Worm (Caenorhabditis elegans) whole organism, early embryonic: ENCODE data around the gene cnnm-3.

Experiments used
- B0310.2 ChIP-seq: sonication (generic microtip); optimal IDR thresholded peaks from 2 replicates; lab custom pipeline; 2016; ENCODE audit warnings: mild to moderate bottlenecking, missing genetic modification characterization, missing compliant biosample characterization
- F13C5.2 ChIP-seq: sonication (generic microtip); optimal IDR thresholded peaks from 2 replicates; lab custom pipeline; 2017; ENCODE audit warnings: mild to moderate bottlenecking, missing genetic modification characterization, inconsistent platforms, missing compliant biosample characterization
- aly-1 ChIP-seq: sonication (generic microtip); optimal IDR thresholded peaks from 2 replicates; lab custom pipeline; 2016; ENCODE audit warnings: missing genetic modification characterization, missing compliant biosample characterization
- ama-1 ChIP-seq: fragments of 150-350 bp; optimal IDR thresholded peaks from 2 replicates; lab custom pipeline; 2014
- ceh-13 ChIP-seq: fragments of 200-800 bp; sonication (Bioruptor generic); optimal IDR thresholded peaks from 2 replicates; lab custom pipeline; 2018; ENCODE audit warnings: mild to moderate bottlenecking, missing genetic modification characterization, missing compliant biosample characterization
- ceh-36 ChIP-seq: sonication (generic microtip); optimal IDR thresholded peaks from 2 replicates; lab custom pipeline; 2016; ENCODE audit warnings: missing genetic modification characterization, inconsistent platforms, missing compliant biosample characterization
- ets-7 ChIP-seq: sonication (generic microtip); optimal IDR thresholded peaks from 2 replicates; lab custom pipeline; 2016; ENCODE audit warnings: missing genotype, missing genetic modification characterization, missing compliant biosample characterization
- flt-1 ChIP-seq: fragments of 200-800 bp; sonication (Bioruptor generic); IDR thresholded peaks from 2 replicates; pipeline ENCODE4 v1.3.6; 2022; ENCODE audit warnings: missing genetic modification characterization, missing compliant biosample characterization
- hmbx-1 ChIP-seq: sonication (generic microtip); optimal IDR thresholded peaks from 2 replicates; lab custom pipeline; 2016; ENCODE audit warnings: mild to moderate bottlenecking, missing genetic modification characterization, missing compliant biosample characterization
- hmg-4 ChIP-seq: fragments of 200-800 bp; sonication (Bioruptor generic); optimal IDR thresholded peaks from 2 replicates; lab custom pipeline; 2018; ENCODE audit warnings: mild to moderate bottlenecking, missing genetic modification characterization, missing compliant biosample characterization
- hnd-1 ChIP-seq: sonication (generic microtip); optimal IDR thresholded peaks from 2 replicates; lab custom pipeline; 2016; ENCODE audit warnings: missing genetic modification characterization, missing compliant biosample characterization
- pes-1 ChIP-seq: fragments of 200-800 bp; sonication (Bioruptor generic); IDR thresholded peaks from 2 replicates; pipeline ENCODE4 v1.3.6; 2022; ENCODE audit warnings: missing genetic modification reagents, missing genetic modification characterization, missing compliant biosample characterization
- scrt-1 ChIP-seq: fragments of 200-800 bp; sonication (Bioruptor generic); IDR thresholded peaks from 2 replicates; pipeline ENCODE4 v1.3.6; 2022; ENCODE audit warnings: missing genetic modification characterization, missing compliant biosample characterization
- sea-1 ChIP-seq: fragments of 200-800 bp; sonication (Bioruptor generic); conservative IDR thresholded peaks from 2 replicates; pipeline ENCODE4 v1.3.6; 2022; ENCODE audit warnings: missing genetic modification characterization, missing compliant biosample characterization
- tbx-11 ChIP-seq: fragments of 200-800 bp; sonication (Bioruptor generic); IDR thresholded peaks from 2 replicates; pipeline ENCODE4 v1.3.6; 2022; ENCODE audit warnings: missing genetic modification characterization, missing compliant biosample characterization
- tbx-37 ChIP-seq: fragments of 200-800 bp; sonication (Bioruptor generic); conservative IDR thresholded peaks from 2 replicates; pipeline ENCODE4 v1.3.6; 2022; ENCODE audit warnings: missing genetic modification reagents, missing genetic modification characterization, missing compliant biosample characterization
- tra-4 ChIP-seq: sonication (generic microtip); optimal IDR thresholded peaks from 2 replicates; lab custom pipeline; 2017; ENCODE audit warnings: missing genetic modification characterization, missing compliant biosample characterization

Gene cnnm-3

DNA sequence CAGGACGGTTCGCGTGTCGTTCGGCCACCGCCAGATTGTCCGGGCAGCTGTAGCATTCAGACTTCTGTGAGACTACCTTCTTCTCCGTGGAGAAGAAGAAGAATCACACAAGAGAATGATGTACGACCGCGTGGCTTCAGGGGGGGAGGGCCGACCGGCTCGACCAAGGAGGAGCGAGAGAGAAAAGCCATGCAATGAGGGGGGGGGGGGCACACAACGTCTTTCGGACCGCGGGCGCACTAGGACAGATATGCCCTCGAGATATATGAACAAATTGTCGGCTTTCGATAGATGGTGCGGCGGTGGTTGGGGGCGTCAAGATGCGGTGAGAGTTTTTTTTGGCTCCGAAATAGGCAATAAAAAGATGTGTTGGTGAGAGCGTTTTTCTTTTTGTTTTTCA, 5.0 kb downstream of the cnnm-3 start:
- TF ChIP-seq hmg-4 (GFP tag; lab: Kevin White, UChicago) (peak; percentile 50), tbx-11 (no peak)

DNA sequence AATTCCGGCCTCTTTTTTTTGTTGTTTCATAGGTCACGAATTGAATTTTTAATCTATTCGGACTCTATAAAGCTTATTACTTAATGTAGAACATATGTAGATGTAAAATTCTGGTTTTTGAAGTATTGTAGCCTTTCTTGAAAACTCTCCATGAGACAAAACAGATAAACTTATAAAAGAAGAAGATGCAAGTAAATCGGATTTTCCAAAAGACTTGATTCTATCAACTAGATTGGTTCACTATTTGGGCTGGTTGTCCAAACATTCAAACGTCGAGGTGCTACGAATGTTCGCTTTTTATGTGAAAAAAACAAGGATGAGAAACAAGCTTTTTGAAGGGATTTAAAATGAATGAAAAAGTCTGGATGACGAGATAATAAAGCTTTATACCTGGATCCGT, 5.6 kb downstream of the cnnm-3 start:
- TF ChIP-seq scrt-1 (GFP tag; lab: Robert Waterston, UW) (no peak), ceh-36 (no peak), pes-1 (GFP tag; lab: Robert Waterston, UW) (no peak), ama-1 (no peak)

DNA sequence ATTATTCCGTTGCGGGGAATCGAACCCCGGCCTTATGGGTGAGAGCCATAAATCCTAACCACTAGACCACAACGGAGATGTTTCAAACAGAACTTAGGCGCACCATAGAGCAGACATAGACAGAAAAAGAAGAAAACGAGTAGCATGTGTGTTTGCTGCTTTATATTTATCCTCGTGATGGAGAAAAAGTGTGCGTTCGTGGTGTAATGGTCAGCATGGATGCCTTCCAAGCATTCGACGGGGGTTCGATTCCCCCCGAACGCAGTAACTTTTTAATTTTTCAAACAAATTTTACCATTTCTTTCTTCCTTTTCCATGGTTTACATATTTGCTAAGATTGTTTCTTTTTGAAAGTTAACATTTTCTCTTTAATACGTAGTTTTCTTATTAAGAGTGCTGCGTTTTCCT, 9.7 kb downstream of the cnnm-3 start:
- no peak for TF ChIP-seq ama-1
- TF ChIP-seq tbx-37 (GFP tag; lab: Robert Waterston, UW) = peak; percentile 91
- peak; percentile 95 for TF ChIP-seq scrt-1 (GFP tag; lab: Robert Waterston, UW)
- TF ChIP-seq hnd-1 = peak; percentile 92
- TF ChIP-seq aly-1 (tag; lab: Kevin White, UChicago) = peak; percentile 89
- peak; percentile 90 for TF ChIP-seq hmg-4 (GFP tag; lab: Kevin White, UChicago)
- TF ChIP-seq ets-7 (tag; lab: Kevin White, UChicago) = peak; percentile 91
- TF ChIP-seq B0310.2 = peak; percentile 84
- TF ChIP-seq hmbx-1 (tag; lab: Kevin White, UChicago) = peak; percentile 86
- TF ChIP-seq ceh-36 = peak; percentile 88
- peak; percentile 85 for TF ChIP-seq ceh-13 (GFP tag; lab: Kevin White, UChicago)
- peak; percentile 94 for TF ChIP-seq flt-1 (GFP tag; lab: Robert Waterston, UW)
- peak; percentile 96 for TF ChIP-seq tbx-11
- peak; percentile 98 for TF ChIP-seq F13C5.2
- peak; percentile 94 for TF ChIP-seq pes-1 (GFP tag; lab: Robert Waterston, UW)
- TF ChIP-seq tra-4 = peak; percentile 77
- peak; percentile 98 for TF ChIP-seq sea-1

DNA sequence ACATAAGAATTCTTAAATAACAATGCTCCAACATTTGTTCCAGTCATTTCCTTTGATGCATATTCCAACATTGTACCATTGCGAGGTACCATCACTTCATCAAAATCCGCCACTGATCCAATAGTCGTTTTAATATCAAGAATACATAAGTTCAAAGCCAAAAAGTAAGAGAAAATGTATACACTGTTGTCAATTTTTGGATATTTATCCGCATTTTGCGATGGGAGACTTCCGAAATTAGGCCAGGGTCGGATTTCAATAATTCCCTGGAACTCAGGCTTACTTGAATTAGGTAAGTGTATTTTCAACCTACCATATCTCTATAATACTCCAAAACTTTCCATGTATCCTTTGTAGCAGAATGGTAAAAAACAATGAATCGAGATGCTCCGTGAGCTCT, 11.4 kb downstream of the cnnm-3 start, which contains the start of gene M02F4.2:
Gene M02F4.2 (minus strand): TSS at position 101 of the 400 bp plus-strand sequence.
- TF ChIP-seq ceh-36 = no peak
- TF ChIP-seq hmbx-1 (tag; lab: Kevin White, UChicago) = no peak
- TF ChIP-seq ets-7 (tag; lab: Kevin White, UChicago) = no peak
- no peak for TF ChIP-seq tra-4
- no peak for TF ChIP-seq scrt-1 (GFP tag; lab: Robert Waterston, UW)
- TF ChIP-seq aly-1 (tag; lab: Kevin White, UChicago) = no peak

DNA sequence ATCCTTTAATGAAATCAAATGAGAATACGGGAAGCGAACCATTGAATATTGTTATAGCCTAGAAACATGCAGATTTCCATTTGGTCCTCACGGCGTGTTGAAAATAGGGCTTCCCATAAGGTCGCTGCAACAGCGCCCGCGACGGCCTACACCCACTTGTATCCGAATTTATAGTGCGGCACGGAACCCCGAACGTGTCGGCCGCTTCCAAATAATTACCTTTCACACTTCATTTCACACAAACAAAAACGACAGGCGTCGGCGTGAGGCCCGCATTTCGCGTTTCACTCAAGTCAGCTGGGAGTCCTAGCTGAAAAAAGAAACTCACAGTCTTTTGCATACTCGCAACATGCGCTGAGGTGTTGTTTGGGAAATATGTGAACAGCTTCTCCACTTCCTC, 12.2 kb downstream of the cnnm-3 start:
- TF ChIP-seq tbx-11 (no peak), ceh-36 (no peak), hmbx-1 (tag; lab: Kevin White, UChicago) (no peak), hnd-1 (no peak)

DNA sequence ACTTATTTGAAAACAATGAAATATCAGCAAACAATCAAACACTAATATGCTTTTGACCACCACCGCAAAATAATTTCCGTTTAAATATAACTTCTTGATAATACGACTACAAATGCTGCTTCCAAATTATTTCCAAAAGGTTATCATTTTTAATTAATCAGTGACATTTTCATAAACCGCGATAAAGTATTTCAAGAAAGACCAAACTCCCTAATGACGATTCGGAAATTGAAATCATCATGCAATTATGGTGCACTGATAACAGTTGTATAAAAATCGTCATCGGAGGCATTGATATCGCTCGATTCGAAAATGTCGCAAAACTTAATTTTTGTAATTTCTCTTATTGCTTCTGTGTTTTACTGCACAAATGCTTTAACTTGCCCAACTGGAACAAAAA, 14.2 kb downstream of the cnnm-3 start, which contains the start of gene clec-265:
Gene clec-265 (plus strand): TSS at position 300 of the 400 bp plus-strand sequence.
- TF ChIP-seq tbx-37 (GFP tag; lab: Robert Waterston, UW) = no peak
- TF ChIP-seq ceh-36 = no peak
- no peak for TF ChIP-seq hmbx-1 (tag; lab: Kevin White, UChicago)
- TF ChIP-seq sea-1 = no peak
- TF ChIP-seq pes-1 (GFP tag; lab: Robert Waterston, UW) = no peak
- no peak for TF ChIP-seq tbx-11
- TF ChIP-seq F13C5.2 = no peak
- no peak for TF ChIP-seq flt-1 (GFP tag; lab: Robert Waterston, UW)
- TF ChIP-seq aly-1 (tag; lab: Kevin White, UChicago) = no peak
- no peak for TF ChIP-seq hmg-4 (GFP tag; lab: Kevin White, UChicago)

DNA sequence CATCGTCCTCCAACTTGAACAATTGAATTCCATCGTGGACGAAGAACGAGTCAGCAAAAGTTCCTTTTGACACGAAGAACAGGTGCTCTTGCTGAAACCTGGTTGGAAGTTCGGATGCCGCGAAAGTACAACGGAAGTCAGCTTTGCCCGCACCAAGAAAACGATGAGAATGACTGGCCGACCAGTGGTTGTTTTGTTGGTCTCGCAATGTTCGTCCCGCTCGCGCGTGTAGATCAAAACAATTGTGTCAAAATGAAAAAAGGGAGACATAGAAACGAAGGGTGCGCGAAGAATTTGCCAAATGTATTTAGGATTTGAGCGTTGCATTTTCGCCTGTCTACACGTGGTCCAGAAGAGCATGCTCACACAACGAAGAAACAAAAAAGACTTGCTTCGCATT, 16.6 kb downstream of the cnnm-3 start, which contains the start of gene M02F4.1:
Gene M02F4.1 (minus strand): TSS at position 101 of the 400 bp plus-strand sequence.
- TF ChIP-seq tbx-37 (GFP tag; lab: Robert Waterston, UW) (no peak), hmbx-1 (tag; lab: Kevin White, UChicago) (no peak), tbx-11 (no peak), scrt-1 (GFP tag; lab: Robert Waterston, UW) (no peak), F13C5.2 (no peak), hmg-4 (GFP tag; lab: Kevin White, UChicago) (no peak), hnd-1 (no peak), pes-1 (GFP tag; lab: Robert Waterston, UW) (no peak), B0310.2 (no peak), flt-1 (GFP tag; lab: Robert Waterston, UW) (no peak), aly-1 (tag; lab: Kevin White, UChicago) (no peak), sea-1 (no peak)

DNA sequence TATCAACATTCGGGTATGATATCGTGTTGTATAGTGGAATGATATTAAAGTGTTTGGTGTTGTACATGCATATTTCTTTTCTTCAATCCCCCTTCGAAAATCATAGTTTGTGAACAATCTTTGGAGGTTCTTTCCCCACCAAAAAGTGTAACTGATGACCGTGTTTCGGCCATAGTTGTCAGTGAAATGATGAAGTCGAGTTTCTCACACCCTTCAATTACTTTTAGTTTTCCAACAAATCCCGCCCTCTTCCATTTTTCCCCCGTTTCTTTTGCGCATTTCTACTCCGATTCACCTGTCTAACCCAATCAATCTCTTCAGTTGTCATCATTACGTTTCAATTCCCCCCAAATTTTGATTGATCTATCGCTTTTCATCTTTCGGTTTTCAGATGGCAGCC, 20.5 kb downstream of the cnnm-3 start:
- TF ChIP-seq tbx-11 = no peak
- no peak for TF ChIP-seq scrt-1 (GFP tag; lab: Robert Waterston, UW)
- no peak for TF ChIP-seq ceh-36
- TF ChIP-seq tra-4 = no peak
- TF ChIP-seq hmbx-1 (tag; lab: Kevin White, UChicago) = no peak

DNA sequence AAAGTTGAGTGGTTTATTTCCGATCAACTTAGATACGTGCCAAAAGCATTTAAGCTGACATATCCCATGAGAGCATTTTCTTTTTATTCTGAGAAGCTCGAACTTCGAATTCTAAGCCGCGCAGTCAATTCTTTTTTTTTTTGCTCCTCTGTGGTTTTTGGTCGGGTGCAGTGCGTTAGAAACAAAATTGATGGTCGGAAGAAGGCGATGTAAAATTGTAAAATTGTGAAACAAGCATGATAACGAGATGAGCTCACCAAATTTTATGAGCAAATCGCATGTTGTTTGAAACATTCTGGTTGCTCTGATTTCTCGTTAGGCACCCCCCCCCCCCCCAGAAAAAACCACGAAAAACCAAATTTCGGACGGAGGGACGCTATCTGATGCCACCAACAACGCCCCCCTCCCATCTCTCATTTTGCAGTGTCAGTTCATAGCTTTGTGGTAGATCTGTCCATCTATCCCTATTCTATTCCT, 21.0 kb downstream of the cnnm-3 start, which contains the start of gene aqp-7:
Gene aqp-7 (plus strand): TSS at position 427 of the 477 bp plus-strand sequence.
- TF ChIP-seq tbx-11 (no peak), ama-1 (no peak), B0310.2 (no peak), aly-1 (tag; lab: Kevin White, UChicago) (no peak), pes-1 (GFP tag; lab: Robert Waterston, UW) (no peak), ceh-36 (no peak), scrt-1 (GFP tag; lab: Robert Waterston, UW) (no peak)
